Fruit fly (Drosophila melanogaster) whole organism: ENCODE results near the gene RpL13.

Experiments
- CG8478 ChIP-seq: fragments of >200 bp; optimal IDR thresholded peaks from 2 replicates; lab custom pipeline; 2018; ENCODE audit warnings: inconsistent platforms
- Dll ChIP-seq: fragments of >200 bp; optimal IDR thresholded peaks from 2 replicates; lab custom pipeline; 2017
- pan ChIP-seq: fragments of >200 bp; optimal IDR thresholded peaks from 2 replicates; lab custom pipeline; 2017
- psq ChIP-seq: fragments of >200 bp; optimal IDR thresholded peaks from 2 replicates; lab custom pipeline; 2017

DNA sequence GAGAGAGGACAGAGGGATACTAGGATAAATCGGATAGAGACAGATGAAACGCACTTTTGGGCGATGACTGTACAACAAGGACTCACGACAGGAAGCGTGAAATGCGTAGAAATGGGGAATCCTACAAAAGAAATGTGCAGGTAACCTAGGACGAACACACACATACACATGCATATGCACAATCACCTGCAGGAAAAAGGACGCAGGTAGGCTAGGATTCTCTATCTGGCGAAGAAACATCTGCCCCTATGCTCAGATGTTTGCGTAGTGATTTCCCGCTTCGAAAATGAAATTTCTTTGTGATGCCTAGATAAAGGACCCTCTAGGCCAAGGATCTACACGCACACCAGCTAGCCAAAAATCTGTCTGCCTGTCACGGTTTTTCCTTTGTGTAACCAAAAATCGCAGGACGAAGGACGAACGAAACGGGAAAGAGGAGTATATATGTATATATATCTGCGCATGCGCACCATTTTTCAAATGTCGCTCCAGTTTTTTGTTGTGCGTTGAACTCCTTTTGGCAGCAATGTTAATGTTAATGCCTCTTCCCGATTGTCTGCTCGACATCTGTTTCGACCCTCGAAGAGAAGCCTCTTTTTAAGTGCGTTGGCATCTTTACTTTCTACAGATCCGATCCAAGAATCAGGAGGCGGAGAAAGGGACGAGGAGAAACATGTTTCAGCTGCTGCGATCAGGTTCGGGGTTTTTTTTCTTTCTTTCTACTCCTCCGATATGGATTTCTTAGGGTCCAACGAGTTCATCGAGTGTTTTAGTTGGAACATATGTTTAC is 21.3 kb downstream of the RpL13 start:
- no peak for TF ChIP-seq CG8478 (lab: Kevin White, UChicago)
- TF ChIP-seq Dll = no peak
- no peak for TF ChIP-seq pan (lab: Kevin White, UChicago)
- TF ChIP-seq psq (lab: Kevin White, UChicago) = no peak
